Worm (Caenorhabditis elegans): Measurements from ENCODE around the gene srt-45.

Gene srt-45

DNA sequence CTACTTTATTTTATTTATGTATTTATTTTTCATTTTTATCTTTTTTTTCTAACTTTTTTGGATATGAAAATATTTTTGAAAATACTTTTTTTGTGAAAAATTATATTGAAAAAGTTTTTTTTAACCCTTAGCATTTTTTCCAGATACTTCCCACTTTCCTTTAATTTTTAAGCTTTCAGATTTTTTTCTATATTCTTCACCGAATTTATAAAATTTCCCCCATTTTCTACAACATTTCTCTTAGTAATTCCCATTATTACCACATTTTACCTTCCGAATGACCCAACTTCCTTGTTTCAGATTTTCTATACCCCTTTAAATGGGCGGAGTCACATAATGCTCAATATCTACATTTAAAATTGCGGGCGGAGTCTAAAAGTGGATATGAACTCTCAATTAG is 30.9 kb downstream of the srt-45 start, which contains the start of gene daf-28:
daf-28 (plus strand) TSS at position 301 of the 400 bp plus-strand sequence.
- no peak for TF ChIP-seq ces-1 (GFP tag; optimal IDR thresholded peaks at IDR 0.05)
- no peak for TF ChIP-seq unc-39 (tag; optimal IDR thresholded peaks at IDR 0.05)
- no peak for TF ChIP-seq drap-1 (GFP tag; optimal IDR thresholded peaks at IDR 0.05)
- TF ChIP-seq snpc-4 (tag; optimal IDR thresholded peaks at IDR 0.05), result no peak
- no peak for TF ChIP-seq pha-4 (tag; optimal IDR thresholded peaks at IDR 0.05)
- TF ChIP-seq lin-13 (tag; optimal IDR thresholded peaks at IDR 0.05), result no peak
- no peak for TF ChIP-seq nhr-237 (tag; optimal IDR thresholded peaks at IDR 0.05)
- no peak for TF ChIP-seq mab-5 (tag; optimal IDR thresholded peaks at IDR 0.05)
- no peak for TF ChIP-seq cnd-1 (tag; optimal IDR thresholded peaks at IDR 0.05)
- no peak for TF ChIP-seq blmp-1 (tag; optimal IDR thresholded peaks at IDR 0.05)
- no peak for TF ChIP-seq ham-2 (GFP tag; optimal IDR thresholded peaks at IDR 0.05)
- no peak for TF ChIP-seq sptf-1 (tag; optimal IDR thresholded peaks at IDR 0.05)
- no peak for TF ChIP-seq mep-1 (tag; optimal IDR thresholded peaks at IDR 0.05)
- TF ChIP-seq unc-120 (tag; optimal IDR thresholded peaks at IDR 0.05; ENCODE audit: poor library complexity, severe bottlenecking), result no peak
- TF ChIP-seq zip-8 (tag; optimal IDR thresholded peaks at IDR 0.05), result no peak
- no peak for TF ChIP-seq bed-3 (GFP tag; optimal IDR thresholded peaks at IDR 0.05)

ce11 chrV:19820178-19820577 is 36.2 kb downstream of the srt-45 start:
- TF ChIP-seq flh-1 (GFP tag; optimal IDR thresholded peaks at IDR 0.05), result no peak
- TF ChIP-seq elt-3 (tag; optimal IDR thresholded peaks at IDR 0.05), result no peak
- no peak for TF ChIP-seq unc-120 (tag; optimal IDR thresholded peaks at IDR 0.05; ENCODE audit: poor library complexity, severe bottlenecking)
- no peak for TF ChIP-seq ceh-39 (tag; optimal IDR thresholded peaks at IDR 0.05)
- no peak for TF ChIP-seq sptf-1 (tag; optimal IDR thresholded peaks at IDR 0.05)
- TF ChIP-seq lsy-2 (tag; optimal IDR thresholded peaks at IDR 0.05), result no peak
- TF ChIP-seq sem-2 (GFP tag; optimal IDR thresholded peaks at IDR 0.05), result no peak

ce11 chrV:19822093-19822492 is 38.2 kb downstream of the srt-45 start, which contains the start of gene Y116F11B.17:
Gene Y116F11B.17, minus strand, starts transcription at chrV:19822193.
- no peak for TF ChIP-seq ceh-39 (tag; optimal IDR thresholded peaks at IDR 0.05)
- no peak for TF ChIP-seq ztf-11 (tag; optimal IDR thresholded peaks at IDR 0.05)
- TF ChIP-seq nhr-237 (tag; optimal IDR thresholded peaks at IDR 0.05), result no peak
- TF ChIP-seq drap-1 (GFP tag; optimal IDR thresholded peaks at IDR 0.05), result no peak
- TF ChIP-seq ceh-83 (GFP tag; optimal IDR thresholded peaks at IDR 0.05), result no peak
- TF ChIP-seq nhr-28 (tag; optimal IDR thresholded peaks at IDR 0.05), result no peak
- TF ChIP-seq ceh-43 (GFP tag; optimal IDR thresholded peaks at IDR 0.05), result no peak

DNA sequence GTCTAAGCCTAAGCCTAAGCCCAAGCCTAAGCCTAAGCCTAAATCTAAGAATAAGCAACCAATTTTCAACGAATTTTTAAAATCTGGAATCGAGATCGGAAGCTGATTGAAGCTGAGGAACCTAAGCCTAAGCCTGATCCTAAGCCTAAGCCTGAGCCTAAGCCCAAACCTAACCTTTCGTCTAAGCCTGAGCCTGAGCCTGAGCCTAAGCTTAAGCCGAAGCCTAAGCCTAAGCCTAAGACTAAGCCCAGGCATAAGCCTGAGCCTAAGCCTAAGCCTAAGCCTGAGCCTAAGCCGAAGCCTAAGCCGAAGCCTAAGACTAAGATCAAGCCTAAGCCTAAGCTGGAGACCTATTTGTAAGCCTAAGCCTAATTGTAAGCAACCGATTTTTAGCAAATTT is 43.6 kb downstream of the srt-45 start:
- TF ChIP-seq mls-2 (tag; optimal IDR thresholded peaks at IDR 0.05) (no peak), ceh-83 (GFP tag; optimal IDR thresholded peaks at IDR 0.05) (no peak), lin-32 (GFP tag; optimal IDR thresholded peaks at IDR 0.05) (no peak), ceh-39 (tag; optimal IDR thresholded peaks at IDR 0.05) (no peak), cnd-1 (tag; optimal IDR thresholded peaks at IDR 0.05) (no peak), ceh-43 (GFP tag; optimal IDR thresholded peaks at IDR 0.05) (no peak), snpc-4 (tag; optimal IDR thresholded peaks at IDR 0.05) (no peak), flh-1 (GFP tag; optimal IDR thresholded peaks at IDR 0.05) (no peak), pha-4 (tag; optimal IDR thresholded peaks at IDR 0.05) (no peak), sem-2 (GFP tag; optimal IDR thresholded peaks at IDR 0.05) (no peak), mep-1 (tag; optimal IDR thresholded peaks at IDR 0.05) (no peak), ham-2 (GFP tag; optimal IDR thresholded peaks at IDR 0.05) (no peak), lsy-2 (tag; optimal IDR thresholded peaks at IDR 0.05) (no peak), ces-1 (GFP tag; optimal IDR thresholded peaks at IDR 0.05) (no peak)

DNA sequence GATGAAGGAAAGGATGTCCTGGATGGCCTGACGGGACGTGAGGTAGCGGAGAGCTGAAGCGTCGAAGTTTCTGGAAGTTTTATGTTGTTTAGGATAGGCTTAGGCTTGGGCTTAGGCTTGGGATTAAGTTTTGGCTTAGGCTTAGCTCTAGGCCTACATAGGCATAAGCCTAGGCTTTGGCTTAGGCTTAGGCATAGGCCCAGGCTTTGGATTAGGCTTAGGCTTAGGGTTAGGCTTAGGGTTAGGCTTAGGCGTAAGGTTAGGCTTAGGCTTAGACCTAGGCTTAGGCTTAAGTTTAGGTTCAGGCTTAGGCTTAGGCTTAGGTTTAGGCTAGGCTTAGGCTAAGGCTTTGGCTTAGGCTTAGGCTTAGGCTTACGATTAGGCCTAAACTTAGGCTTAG is 45.3 kb downstream of the srt-45 start:
- TF ChIP-seq ceh-39 (tag; optimal IDR thresholded peaks at IDR 0.05) (no peak), ham-2 (GFP tag; optimal IDR thresholded peaks at IDR 0.05) (peak; percentile 35)

DNA sequence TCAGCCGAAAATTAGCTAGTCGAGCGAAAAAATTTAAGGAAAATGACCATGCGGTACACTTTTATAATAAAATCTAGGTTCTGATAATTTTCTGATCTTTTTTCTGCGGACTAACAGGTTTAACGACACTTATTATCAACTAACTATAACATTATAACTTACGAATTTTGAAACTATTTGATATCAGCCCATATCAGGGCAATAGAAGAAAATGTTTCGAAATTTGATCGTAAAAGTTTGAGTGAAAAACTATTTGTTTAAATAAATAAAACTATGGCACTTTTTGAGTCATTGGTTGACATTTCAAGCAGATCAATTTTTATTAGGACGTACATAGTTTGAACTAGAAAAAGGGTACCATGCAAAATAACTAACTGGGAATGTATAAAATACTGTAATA is 46.9 kb downstream of the srt-45 start, which contains the start of gene pcp-4:
pcp-4 (minus strand) TSS at position 197 of the 400 bp plus-strand sequence.
- no peak for TF ChIP-seq drap-1 (GFP tag; optimal IDR thresholded peaks at IDR 0.05)
- TF ChIP-seq elt-3 (tag; optimal IDR thresholded peaks at IDR 0.05), result no peak
- no peak for TF ChIP-seq snpc-4 (tag; optimal IDR thresholded peaks at IDR 0.05)
- TF ChIP-seq unc-120 (tag; optimal IDR thresholded peaks at IDR 0.05; ENCODE audit: poor library complexity, severe bottlenecking), result no peak
- TF ChIP-seq ceh-43 (GFP tag; optimal IDR thresholded peaks at IDR 0.05), result no peak
- TF ChIP-seq blmp-1 (tag; optimal IDR thresholded peaks at IDR 0.05), result no peak
- TF ChIP-seq ceh-83 (GFP tag; optimal IDR thresholded peaks at IDR 0.05), result no peak
- no peak for TF ChIP-seq unc-62 (GFP tag; optimal IDR thresholded peaks at IDR 0.05)
- TF ChIP-seq nhr-28 (tag; optimal IDR thresholded peaks at IDR 0.05), result no peak
- no peak for TF ChIP-seq M03D4.4 (tag; optimal IDR thresholded peaks at IDR 0.05)
- no peak for TF ChIP-seq hlh-1 (tag; optimal IDR thresholded peaks at IDR 0.05)
- no peak for TF ChIP-seq ztf-11 (tag; optimal IDR thresholded peaks at IDR 0.05)
- no peak for TF ChIP-seq elt-1 (tag; optimal IDR thresholded peaks at IDR 0.05; ENCODE audit: borderline replicate concordance, insufficient read depth)
- TF ChIP-seq lin-13 (tag; optimal IDR thresholded peaks at IDR 0.05), result no peak
- TF ChIP-seq flh-1 (GFP tag; optimal IDR thresholded peaks at IDR 0.05), result no peak
- no peak for TF ChIP-seq ces-1 (GFP tag; optimal IDR thresholded peaks at IDR 0.05)
- TF ChIP-seq lin-32 (GFP tag; optimal IDR thresholded peaks at IDR 0.05), result no peak
- TF ChIP-seq nhr-237 (tag; optimal IDR thresholded peaks at IDR 0.05), result no peak
- TF ChIP-seq sem-2 (GFP tag; optimal IDR thresholded peaks at IDR 0.05), result no peak
- TF ChIP-seq mls-2 (tag; optimal IDR thresholded peaks at IDR 0.05), result no peak
